Fruit fly (Drosophila melanogaster): ENCODE results near the gene CG16957.

dm6 chr2L:13370762-13371161 lies 25.2 kb downstream of the CG16957 start, which contains the start of gene ND-B22:
- no peak for TF ChIP-seq jim (GFP tag; optimal IDR thresholded peaks at IDR 0.05)
- TF ChIP-seq Myc (optimal IDR thresholded peaks at IDR 0.05), result no peak
- TF ChIP-seq br (GFP tag; optimal IDR thresholded peaks at IDR 0.05), result peak; percentile 40
- TF ChIP-seq CG32264 (GFP tag; optimal IDR thresholded peaks at IDR 0.05), result no peak
- TF ChIP-seq Rel (GFP tag; optimal IDR thresholded peaks at IDR 0.05), result no peak
- TF ChIP-seq Rel (tag; optimal IDR thresholded peaks at IDR 0.05), result no peak
- no peak for TF ChIP-seq Dfd (GFP tag; optimal IDR thresholded peaks at IDR 0.05)
- peak in 1 of 2 experiments; percentile 65 for TF ChIP-seq foxo (GFP tag; optimal IDR thresholded peaks at IDR 0.05)
- no peak for TF ChIP-seq pan (optimal IDR thresholded peaks at IDR 0.05)
- TF ChIP-seq usp (GFP tag; optimal IDR thresholded peaks at IDR 0.05), result no peak
- TF ChIP-seq Abd-B (GFP tag; optimal IDR thresholded peaks at IDR 0.05), result no peak
